Fruit fly (Drosophila melanogaster): Measurements from ENCODE around the gene CG13042.

Gene CG13042

dm6 chr3L:16285346-16285911 is 22.9 kb downstream of the CG13042 start, which contains the start of gene CG13047:
TSS of gene CG13047 (minus strand) at chr3L:16285396.
- TF ChIP-seq Hr78 (GFP tag; optimal IDR thresholded peaks at IDR 0.05) (no peak), Mio (GFP tag; optimal IDR thresholded peaks at IDR 0.05) (no peak), CG9705 (GFP tag; optimal IDR thresholded peaks at IDR 0.05) (no peak), h (GFP tag; optimal IDR thresholded peaks at IDR 0.05) (no peak), dl (GFP tag; optimal IDR thresholded peaks at IDR 0.05; ENCODE audit: insufficient read depth in 1 of 2, partially characterized antibody in 2 of 2) (no peak)

- TF ChIP-seq CG9705 (GFP tag; optimal IDR thresholded peaks at IDR 0.05) (no peak), Myc (optimal IDR thresholded peaks at IDR 0.05) (no peak), lola (GFP tag; optimal IDR thresholded peaks at IDR 0.05) (no peak), Dif (GFP tag; optimal IDR thresholded peaks at IDR 0.05; ENCODE audit: partially characterized antibody) (no peak), HLH106 (tag; optimal IDR thresholded peaks at IDR 0.05) (no peak), Hr78 (GFP tag; optimal IDR thresholded peaks at IDR 0.05) (no peak), CG32264 (GFP tag; optimal IDR thresholded peaks at IDR 0.05) (no peak), Dfd (GFP tag; optimal IDR thresholded peaks at IDR 0.05) (no peak), CrebA (GFP tag; optimal IDR thresholded peaks at IDR 0.05; ENCODE audit: borderline replicate concordance) (no peak), Hr83 (GFP tag; optimal IDR thresholded peaks at IDR 0.05; ENCODE audit: poor library complexity, severe bottlenecking) (no peak), Hnf4 (GFP tag; optimal IDR thresholded peaks at IDR 0.05) (no peak), br (GFP tag; optimal IDR thresholded peaks at IDR 0.05) (no peak), psq (GFP tag; optimal IDR thresholded peaks at IDR 0.05) (no peak), dmrt93B (GFP tag; optimal IDR thresholded peaks at IDR 0.05) (no peak), Rel (GFP tag; optimal IDR thresholded peaks at IDR 0.05) (no peak), Rel (tag; optimal IDR thresholded peaks at IDR 0.05) (no peak), h (GFP tag; optimal IDR thresholded peaks at IDR 0.05) (no peak), fru (GFP tag; optimal IDR thresholded peaks at IDR 0.05) (no peak), Abd-B (GFP tag; optimal IDR thresholded peaks at IDR 0.05) (no peak), tai (GFP tag; optimal IDR thresholded peaks at IDR 0.05) (no peak), Vsx2 (GFP tag; optimal IDR thresholded peaks at IDR 0.05; ENCODE audit: partially characterized antibody) (no peak)
These were observed 24.5 kb downstream of the CG13042 start, which contains the start of gene CG13048 for dm6 chr3L:16283821-16284220. TSS of gene CG13048 (minus strand) at chr3L:16283921.

dm6 chr3L:16281880-16282556 is 26.3 kb downstream of the CG13042 start, which contains the start of gene CG13049:
TSS of gene CG13049 (minus strand) at chr3L:16281930.
- TF ChIP-seq pan (optimal IDR thresholded peaks at IDR 0.05) (no peak), Dfd (GFP tag; optimal IDR thresholded peaks at IDR 0.05) (peak; percentile 80)

DNA sequence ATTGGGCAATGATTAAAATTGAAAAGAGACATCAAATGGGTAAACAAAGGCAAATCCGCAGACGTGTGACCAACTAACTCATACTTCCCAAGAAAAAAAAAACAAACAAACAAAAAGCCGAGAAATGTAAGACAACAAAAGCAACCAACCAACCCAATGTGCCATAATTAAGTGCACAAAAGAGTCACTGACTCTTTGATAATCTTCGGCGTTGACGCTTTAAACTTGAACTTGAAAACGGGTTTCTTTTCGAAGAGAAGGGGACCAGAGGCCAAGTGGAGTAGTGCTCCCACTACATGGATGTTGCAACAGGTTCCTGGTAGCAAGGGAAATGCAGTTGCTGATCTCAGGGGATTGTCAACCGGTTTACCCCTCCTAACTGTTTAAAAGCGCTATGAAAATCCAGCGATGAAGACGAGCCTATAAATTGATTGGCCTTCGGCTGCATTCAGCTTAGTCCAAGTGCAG is 28.3 kb downstream of the CG13042 start, which contains the start of gene CG13064:
TSS of gene CG13064 (plus strand) at position 418 of the 468 bp plus-strand sequence.
- TF ChIP-seq lola (GFP tag; optimal IDR thresholded peaks at IDR 0.05) (no peak), Abd-B (GFP tag; optimal IDR thresholded peaks at IDR 0.05) (no peak), Vsx2 (GFP tag; optimal IDR thresholded peaks at IDR 0.05; ENCODE audit: partially characterized antibody) (peak; percentile 70), br (GFP tag; optimal IDR thresholded peaks at IDR 0.05) (no peak)

dm6 chr3L:16279171-16279570 is 29.1 kb downstream of the CG13042 start, which contains the start of gene CG13050:
TSS of gene CG13050 (minus strand) at chr3L:16279271.
- no peak for TF ChIP-seq ey (GFP tag; optimal IDR thresholded peaks at IDR 0.05)
- no peak for TF ChIP-seq HLH106 (tag; optimal IDR thresholded peaks at IDR 0.05)
- TF ChIP-seq Hnf4 (GFP tag; optimal IDR thresholded peaks at IDR 0.05): no peak
- TF ChIP-seq CG32264 (GFP tag; optimal IDR thresholded peaks at IDR 0.05): no peak
- no peak for TF ChIP-seq Hr83 (GFP tag; optimal IDR thresholded peaks at IDR 0.05; ENCODE audit: poor library complexity, severe bottlenecking)
- TF ChIP-seq GATAd (GFP tag; optimal IDR thresholded peaks at IDR 0.05): no peak
- TF ChIP-seq fru (GFP tag; optimal IDR thresholded peaks at IDR 0.05): no peak
- TF ChIP-seq jim (GFP tag; optimal IDR thresholded peaks at IDR 0.05): no peak
- no peak for TF ChIP-seq CrebA (GFP tag; optimal IDR thresholded peaks at IDR 0.05; ENCODE audit: borderline replicate concordance)
- no peak for TF ChIP-seq dmrt93B (GFP tag; optimal IDR thresholded peaks at IDR 0.05)
- no peak for TF ChIP-seq Sp1 (GFP tag; optimal IDR thresholded peaks at IDR 0.05)
- TF ChIP-seq Abd-B (GFP tag; optimal IDR thresholded peaks at IDR 0.05): no peak
- TF ChIP-seq foxo (GFP tag; optimal IDR thresholded peaks at IDR 0.05): no peak
- TF ChIP-seq br (GFP tag; optimal IDR thresholded peaks at IDR 0.05): no peak
- no peak for TF ChIP-seq Myc (optimal IDR thresholded peaks at IDR 0.05)
- TF ChIP-seq Mio (GFP tag; optimal IDR thresholded peaks at IDR 0.05): no peak

All from whole organism, wandering third instar larva.